Worm (Caenorhabditis elegans) whole organism, L2 larva: Measurements from ENCODE around the gene srh-216.

ENCODE experiments used
- C34F6.9 ChIP-seq: fragments of 150-350 bp; optimal IDR thresholded peaks from 2 replicates; lab custom pipeline; 2014; ENCODE audit warnings: missing biosample characterization, missing genetic modification characterization
- F13H6.1 ChIP-seq: sonication (generic microtip); optimal IDR thresholded peaks from 2 replicates; lab custom pipeline; 2016; ENCODE audit warnings: missing genetic modification characterization, missing compliant biosample characterization
- R02D3.7 ChIP-seq: fragments of 150-350 bp; optimal IDR thresholded peaks from 2 replicates; lab custom pipeline; 2014; ENCODE audit warnings: missing biosample characterization, missing genetic modification characterization
- Y55F3AM.14 ChIP-seq: fragments of 200-800 bp; sonication (Bioruptor generic); optimal IDR thresholded peaks from 2 replicates; lab custom pipeline; 2018; ENCODE audit warnings: mild to moderate bottlenecking, missing genetic modification characterization, missing compliant biosample characterization
- ZK546.5 ChIP-seq: sonication (generic microtip); optimal IDR thresholded peaks from 2 replicates; lab custom pipeline; 2017; ENCODE audit warnings: missing biosample characterization, missing genetic modification characterization
- alr-1 ChIP-seq: fragments of 150-350 bp; optimal IDR thresholded peaks from 2 replicates; lab custom pipeline; 2014; ENCODE audit warnings: missing biosample characterization, missing genetic modification characterization
- ama-1 ChIP-seq: fragments of 150-350 bp; optimal IDR thresholded peaks from 2 replicates; lab custom pipeline; 2018; ENCODE audit warnings: inconsistent platforms
- ceh-16 ChIP-seq: fragments of 150-350 bp; optimal IDR thresholded peaks from 2 replicates; lab custom pipeline; 2014; ENCODE audit warnings: missing biosample characterization, missing genetic modification characterization
- ceh-82 ChIP-seq: fragments of 150-350 bp; optimal IDR thresholded peaks from 2 replicates; lab custom pipeline; 2014; ENCODE audit warnings: missing biosample characterization, missing genetic modification characterization
- crh-2 ChIP-seq: sonication (generic microtip); optimal IDR thresholded peaks from 2 replicates; lab custom pipeline; 2017; ENCODE audit warnings: missing biosample characterization, missing genetic modification characterization
- dmd-4 ChIP-seq: sonication (generic microtip); optimal IDR thresholded peaks from 2 replicates; lab custom pipeline; 2017; ENCODE audit warnings: missing biosample characterization, missing genetic modification characterization
- elt-3 ChIP-seq: sonication (generic microtip); optimal IDR thresholded peaks from 2 replicates; lab custom pipeline; 2017; ENCODE audit warnings: missing biosample characterization, missing genetic modification characterization
- fos-1 ChIP-seq: fragments of 150-350 bp; optimal IDR thresholded peaks from 2 replicates; lab custom pipeline; 2014; ENCODE audit warnings: missing biosample characterization, missing genetic modification characterization
- gmeb-1 ChIP-seq: fragments of 150-350 bp; optimal IDR thresholded peaks from 2 replicates; lab custom pipeline; 2014; ENCODE audit warnings: missing biosample characterization, missing genetic modification characterization
- lin-11 ChIP-seq: fragments of 150-350 bp; sonication (generic microtip); optimal IDR thresholded peaks from 2 replicates; lab custom pipeline; 2014; ENCODE audit warnings: missing biosample characterization, missing genetic modification characterization, inconsistent platforms, mixed read lengths
- lin-13 ChIP-seq: fragments of 150-350 bp; optimal IDR thresholded peaks from 2 replicates; lab custom pipeline; 2014; ENCODE audit warnings: missing biosample characterization, missing genetic modification reagents, missing genetic modification characterization
- lin-39 ChIP-seq: fragments of 150-350 bp; optimal IDR thresholded peaks from 2 replicates; lab custom pipeline; 2014; ENCODE audit warnings: missing biosample characterization, missing genetic modification reagents, missing genetic modification characterization
- lsy-2 ChIP-seq, 2 experiments: fragments of 150-350 bp in 1 of 2; sonication (generic microtip) in 1 of 2; optimal IDR thresholded peaks; 2 replicates each; lab custom pipeline; 2014 to 2017; ENCODE audit warnings: missing biosample characterization in 2 of 2, missing genetic modification characterization in 2 of 2
- mab-5 ChIP-seq: fragments of 150-350 bp; optimal IDR thresholded peaks from 2 replicates; lab custom pipeline; 2014; ENCODE audit warnings: missing biosample characterization, missing genetic modification characterization
- mbf-1 ChIP-seq: sonication (generic microtip); optimal IDR thresholded peaks from 2 replicates; lab custom pipeline; 2017; ENCODE audit warnings: missing biosample characterization, missing genetic modification characterization
- mdl-1 ChIP-seq, 2 experiments: fragments of 150-350 bp in 1 of 2; sonication (generic microtip) in 1 of 2; optimal IDR thresholded peaks; 2 replicates each; lab custom pipeline; 2017; ENCODE audit warnings: missing biosample characterization in 2 of 2, missing genetic modification characterization in 2 of 2
- nhr-10 ChIP-seq: sonication (generic microtip); optimal IDR thresholded peaks from 2 replicates; lab custom pipeline; 2017; ENCODE audit warnings: missing biosample characterization, missing genetic modification characterization
- nhr-12 ChIP-seq: fragments of 150-350 bp; optimal IDR thresholded peaks from 2 replicates; lab custom pipeline; 2014; ENCODE audit warnings: missing biosample characterization, missing genetic modification characterization
- nhr-21 ChIP-seq: fragments of 150-350 bp; optimal IDR thresholded peaks from 2 replicates; lab custom pipeline; 2014; ENCODE audit warnings: missing biosample characterization, missing genetic modification characterization
- nhr-23 ChIP-seq: fragments of 150-350 bp; optimal IDR thresholded peaks from 2 replicates; lab custom pipeline; 2014; ENCODE audit warnings: missing biosample characterization, missing genetic modification reagents, missing genetic modification characterization
- nhr-237 ChIP-seq: fragments of 150-350 bp; optimal IDR thresholded peaks from 2 replicates; lab custom pipeline; 2014; ENCODE audit warnings: missing biosample characterization, missing genetic modification characterization
- nhr-25 ChIP-seq: fragments of 150-350 bp; sonication (generic microtip); optimal IDR thresholded peaks from 3 replicates; lab custom pipeline; 2014; ENCODE audit warnings: missing biosample characterization, missing genetic modification characterization
- nhr-6 ChIP-seq: fragments of 150-350 bp; optimal IDR thresholded peaks from 2 replicates; lab custom pipeline; 2014; ENCODE audit warnings: missing biosample characterization, missing genetic modification characterization
- peb-1 ChIP-seq: fragments of 150-350 bp; optimal IDR thresholded peaks from 2 replicates; lab custom pipeline; 2014; ENCODE audit warnings: missing biosample characterization, missing genetic modification characterization
- skn-1 ChIP-seq: sonication (generic microtip); optimal IDR thresholded peaks from 2 replicates; lab custom pipeline; 2017; ENCODE audit warnings: missing biosample characterization, missing genetic modification characterization
- sma-9 ChIP-seq, 2 experiments: fragments of 150-350 bp in 1 of 2; sonication (generic microtip) in 1 of 2; optimal IDR thresholded peaks; 2 replicates each; lab custom pipeline; 2014 to 2016; ENCODE audit warnings: missing genetic modification characterization in 2 of 2, mild to moderate bottlenecking in 1 of 2, missing biosample characterization in 1 of 2, missing compliant biosample characterization in 1 of 2, missing genetic modification reagents in 1 of 2, moderate library complexity in 1 of 2
- unc-62 ChIP-seq: fragments of 150-350 bp; optimal IDR thresholded peaks from 2 replicates; lab custom pipeline; 2014; ENCODE audit warnings: missing biosample characterization, missing genetic modification reagents, missing genetic modification characterization
- zag-1 ChIP-seq: fragments of 150-350 bp; optimal IDR thresholded peaks from 2 replicates; lab custom pipeline; 2014; ENCODE audit warnings: missing biosample characterization, missing genetic modification characterization
- ztf-1 ChIP-seq: fragments of 200-800 bp; sonication (Bioruptor generic); conservative IDR thresholded peaks from 2 replicates; pipeline ENCODE4 v1.3.6; 2022; ENCODE audit warnings: missing genetic modification characterization, missing compliant biosample characterization
- ztf-4 ChIP-seq: fragments of 150-350 bp; optimal IDR thresholded peaks from 2 replicates; lab custom pipeline; 2014; ENCODE audit warnings: missing biosample characterization, missing genetic modification characterization

Gene srh-216

DNA sequence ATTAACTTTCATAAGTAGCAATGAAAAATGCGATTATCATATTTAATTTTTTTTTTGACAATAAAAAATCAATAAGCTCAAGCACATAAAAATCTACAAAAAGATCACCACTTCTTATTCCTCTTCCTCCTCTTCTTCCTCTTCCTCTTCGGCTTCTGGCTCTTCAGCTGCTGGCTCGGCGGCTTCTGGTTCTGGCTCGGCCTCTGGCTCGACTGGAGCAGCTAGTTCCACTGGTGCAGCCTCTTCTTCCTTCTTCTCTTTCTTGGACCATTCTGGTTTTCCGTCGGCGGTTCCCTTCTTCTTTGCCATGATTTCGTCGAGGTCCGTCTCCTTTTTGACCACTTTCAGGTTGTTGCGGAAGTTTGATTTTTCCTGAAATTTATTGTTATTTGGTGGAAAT, 6.3 kb upstream of the srh-216 start:
- TF ChIP-seq ztf-1 (no peak), F13H6.1 (tag; lab: Kevin White, UChicago) (no peak), unc-62 (GFP tag; lab: Kevin White, UChicago) (no peak), zag-1 (tag; lab: Kevin White, UChicago) (no peak), gmeb-1 (tag; lab: Kevin White, UChicago) (no peak), Y55F3AM.14 (GFP tag; lab: Kevin White, UChicago) (no peak), nhr-23 (tag; lab: Kevin White, UChicago) (no peak), nhr-21 (tag; lab: Kevin White, UChicago) (no peak), skn-1 (tag; lab: Kevin White, UChicago) (no peak), C34F6.9 (no peak), elt-3 (tag; lab: Kevin White, UChicago) (no peak), lin-39 (tag; lab: Kevin White, UChicago) (no peak), ama-1 (lab: Kevin White, UChicago) (no peak), R02D3.7 (tag; lab: Kevin White, UChicago) (no peak), fos-1 (tag; lab: Kevin White, UChicago) (no peak)

DNA sequence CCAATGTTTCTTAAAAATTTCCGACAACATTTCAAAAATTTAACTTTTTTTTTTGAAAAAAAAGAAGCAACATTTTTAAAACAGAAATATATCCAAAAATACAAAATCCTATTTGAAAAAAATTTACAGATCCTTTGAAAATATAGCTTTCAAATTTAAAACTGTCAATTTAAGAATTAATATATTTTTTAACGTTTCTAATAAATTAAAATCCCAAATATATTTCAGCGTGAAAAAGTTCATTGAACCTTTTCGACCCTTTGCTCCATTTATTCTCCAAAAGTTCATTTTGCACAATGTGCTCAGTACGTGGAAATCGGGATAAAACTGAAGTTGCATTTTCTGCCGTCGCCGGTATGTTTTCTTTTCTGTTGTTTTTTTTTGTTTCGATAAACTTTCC, 5.5 kb upstream of the srh-216 start, which contains the start of gene phy-3:
TSS of gene phy-3 (plus strand) at position 301 of the 400 bp plus-strand sequence.
- TF ChIP-seq dmd-4 (tag; lab: Kevin White, UChicago) (no peak), lin-13 (no peak), crh-2 (no peak), F13H6.1 (tag; lab: Kevin White, UChicago) (no peak), peb-1 (tag; lab: Kevin White, UChicago) (no peak), zag-1 (tag; lab: Kevin White, UChicago) (no peak), lin-11 (tag; lab: Kevin White, UChicago) (no peak), nhr-10 (tag; lab: Kevin White, UChicago) (no peak), mbf-1 (no peak), lsy-2 (tag; optimal IDR thresholded peaks at IDR 0.05; lab: Kevin White, UChicago) (no peak), mdl-1 (tag; optimal IDR thresholded peaks at IDR 0.05; lab: Kevin White, UChicago) (no peak)

ce11 chrV:16831921-16832320, 4.5 kb upstream of the srh-216 start, which contains the start of gene srh-215:
TSS of gene srh-215 (minus strand) at chrV:16832021.
- TF ChIP-seq nhr-237 (no peak), zag-1 (tag; lab: Kevin White, UChicago) (no peak), mab-5 (tag; lab: Kevin White, UChicago) (no peak), nhr-10 (tag; lab: Kevin White, UChicago) (no peak), peb-1 (tag; lab: Kevin White, UChicago) (no peak), nhr-12 (tag; lab: Kevin White, UChicago) (no peak)

DNA sequence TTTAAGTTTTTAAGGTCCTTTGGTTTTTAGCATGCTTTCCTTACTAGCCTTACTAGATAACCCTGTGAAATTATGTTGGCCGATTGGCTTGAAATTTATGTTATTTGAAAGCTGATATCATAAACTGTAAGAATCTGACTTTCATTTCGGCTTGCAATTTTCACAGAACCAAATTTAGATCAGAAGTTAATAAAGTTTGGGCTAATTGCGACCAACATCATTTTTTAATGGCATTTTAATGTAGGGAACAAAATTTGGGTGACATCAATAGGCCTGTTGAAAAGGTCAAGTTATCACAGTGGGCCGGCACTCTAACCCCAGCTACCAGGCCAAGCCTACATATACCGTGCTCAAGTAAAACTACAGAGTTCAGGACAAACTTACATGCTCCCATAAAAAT, 3.9 kb upstream of the srh-216 start:
- TF ChIP-seq sma-9 (GFP tag; optimal IDR thresholded peaks at IDR 0.05; lab: Kevin White, UChicago) (no peak), sma-9 (tag; optimal IDR thresholded peaks at IDR 0.05; lab: Kevin White, UChicago) (no peak), C34F6.9 (no peak), lin-39 (tag; lab: Kevin White, UChicago) (no peak), crh-2 (no peak), ama-1 (lab: Kevin White, UChicago) (no peak), nhr-237 (no peak), ceh-16 (no peak), lin-13 (no peak), mdl-1 (tag; optimal IDR thresholded peaks at IDR 0.05; lab: Kevin White, UChicago) (no peak), ztf-4 (tag; lab: Kevin White, UChicago) (no peak), F13H6.1 (tag; lab: Kevin White, UChicago) (no peak)

DNA sequence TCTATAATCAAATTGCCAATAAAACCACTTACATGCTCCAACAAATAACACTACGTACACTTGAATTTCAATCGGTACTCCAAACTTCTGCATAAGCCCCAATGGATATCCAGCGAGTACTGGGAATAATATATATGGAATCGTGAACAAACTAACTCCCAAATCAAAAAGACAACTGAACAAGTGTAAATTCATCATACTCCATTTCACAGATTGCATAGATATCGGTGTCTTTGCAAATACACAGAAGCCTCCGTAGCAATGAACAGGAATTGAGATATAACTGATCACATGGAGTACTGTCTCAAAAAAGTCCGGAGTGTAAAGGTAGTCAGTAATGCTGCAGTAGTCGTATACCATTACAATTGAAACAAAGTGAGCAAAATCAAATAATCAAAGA, 2.0 kb upstream of the srh-216 start, which contains the start of gene srh-214:
TSS of gene srh-214 (minus strand) at position 360 of the 400 bp plus-strand sequence.
- TF ChIP-seq dmd-4 (tag; lab: Kevin White, UChicago): no peak
- TF ChIP-seq ama-1 (lab: Kevin White, UChicago): no peak
- TF ChIP-seq ztf-1: no peak
- TF ChIP-seq nhr-25 (tag; lab: Kevin White, UChicago): no peak
- no peak for TF ChIP-seq nhr-10 (tag; lab: Kevin White, UChicago)
- no peak for TF ChIP-seq nhr-21 (tag; lab: Kevin White, UChicago)
- no peak for TF ChIP-seq nhr-6 (tag; lab: Kevin White, UChicago)
- no peak for TF ChIP-seq unc-62 (GFP tag; lab: Kevin White, UChicago)
- TF ChIP-seq alr-1 (tag; lab: Kevin White, UChicago): no peak
- no peak for TF ChIP-seq C34F6.9
- no peak for TF ChIP-seq ZK546.5 (tag; lab: Kevin White, UChicago)
- no peak for TF ChIP-seq ceh-82 (tag; lab: Kevin White, UChicago)
- TF ChIP-seq nhr-12 (tag; lab: Kevin White, UChicago): no peak
- no peak for TF ChIP-seq lin-13
- TF ChIP-seq fos-1 (tag; lab: Kevin White, UChicago): no peak
- no peak for TF ChIP-seq lin-11 (tag; lab: Kevin White, UChicago)
